Worm (Caenorhabditis elegans): ENCODE results near the gene pcp-5.

DNA sequence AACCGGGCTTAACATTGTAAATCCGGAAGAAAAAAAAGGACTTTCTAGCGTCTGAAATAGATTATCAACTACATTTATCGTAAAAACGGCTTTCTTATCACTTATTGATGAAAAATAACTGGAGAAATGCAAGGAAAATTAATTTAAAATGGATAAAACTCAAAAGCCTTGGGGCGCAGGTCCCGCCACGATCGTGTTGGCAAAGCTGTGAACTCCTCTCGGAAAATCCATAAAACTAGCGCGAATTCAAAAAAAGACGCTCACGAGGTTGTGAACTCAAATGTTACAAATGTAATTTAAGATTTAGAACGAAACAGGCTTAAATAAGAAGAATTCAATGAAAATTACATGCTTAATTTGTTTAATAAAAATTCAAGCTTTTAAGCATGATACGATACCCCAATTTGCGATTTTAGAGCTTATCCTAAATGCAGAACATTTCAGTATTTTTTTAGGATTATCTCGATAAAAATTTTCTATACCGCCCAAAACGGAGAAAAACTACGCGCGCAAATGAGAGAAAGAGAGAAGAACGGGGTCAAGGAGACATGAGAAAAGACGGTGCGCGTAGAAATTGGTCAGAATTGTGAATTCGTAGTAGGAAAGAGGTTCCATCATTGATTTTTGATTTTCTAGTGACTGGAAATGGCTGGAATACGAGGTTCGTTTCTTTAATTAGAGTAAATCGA is 44.8 kb upstream of the pcp-5 start, which contains the start of gene C29E4.15:
- TF ChIP-seq dao-5 (tag; optimal IDR thresholded peaks at IDR 0.05) (no peak), him-1 (tag; optimal IDR thresholded peaks at IDR 0.05) (no peak), W03F9.2 (tag; optimal IDR thresholded peaks at IDR 0.05) (no peak)
